Worm (Caenorhabditis elegans) whole organism, L4/young adult: ENCODE measurements around the gene F56D5.5.
A peak's percentile ranks its signal among the peaks of the same experiment; 100 is the strongest.

Source experiments
- W03F9.2 ChIP-seq: fragments of 150-350 bp; optimal IDR thresholded peaks from 2 replicates; lab custom pipeline; 2014; ENCODE audit warnings: missing biosample characterization, missing genetic modification characterization
- dao-5 ChIP-seq: sonication (generic microtip); optimal IDR thresholded peaks from 2 replicates; lab custom pipeline; 2016; ENCODE audit warnings: missing genotype, missing genetic modification characterization, moderate library complexity, missing compliant biosample characterization
- him-1 ChIP-seq: sonication (generic microtip); optimal IDR thresholded peaks from 2 replicates; lab custom pipeline; 2016; ENCODE audit warnings: missing genotype, missing genetic modification reagents, missing genetic modification characterization, missing compliant biosample characterization

ce11 chrIV:9386038-9386437, 21.9 kb downstream of the F56D5.5 start, which contains the start of gene daf-15:
- TF ChIP-seq dao-5 (tag; lab: Kevin White, UChicago) (no peak), him-1 (no peak), W03F9.2 (tag; lab: Kevin White, UChicago) (peak; percentile 30)
